Fruit fly (Drosophila melanogaster) whole organism, adult: Measurements from ENCODE around the gene Hel25E.
A peak's percentile ranks its signal among the peaks of the same experiment; 100 is the strongest.

Experiments
- CG11617 ChIP-seq: fragments of 200-800 bp; sonication (Bioruptor generic); optimal IDR thresholded peaks from 2 replicates; lab custom pipeline; 2017; ENCODE audit warnings: mild to moderate bottlenecking, missing biosample characterization, missing genetic modification reagents, missing genetic modification characterization
- CG12768 ChIP-seq: fragments of 200-800 bp; sonication (Bioruptor generic); optimal IDR thresholded peaks from 2 replicates; lab custom pipeline; 2017; ENCODE audit warnings: missing biosample characterization, missing genetic modification characterization, mild to moderate bottlenecking, moderate library complexity, missing genetic modification reagents
- CG14711 ChIP-seq: fragments of 200-800 bp; sonication (Bioruptor generic); optimal IDR thresholded peaks from 2 replicates; lab custom pipeline; 2018; ENCODE audit warnings: missing biosample characterization, mild to moderate bottlenecking, missing genetic modification characterization, moderate library complexity
- CG1620 ChIP-seq: fragments of 200-800 bp; sonication (Bioruptor generic); optimal IDR thresholded peaks from 2 replicates; lab custom pipeline; 2016; ENCODE audit warnings: missing biosample characterization, missing genetic modification characterization
- CG33017 ChIP-seq: fragments of 200-800 bp; sonication (Bioruptor generic); optimal IDR thresholded peaks from 2 replicates; lab custom pipeline; 2018; ENCODE audit warnings: missing biosample characterization, mild to moderate bottlenecking, missing genetic modification characterization, moderate library complexity
- CG5204 ChIP-seq: fragments of 200-800 bp; sonication (Bioruptor generic); optimal IDR thresholded peaks from 2 replicates; lab custom pipeline; 2016; ENCODE audit warnings: missing biosample characterization, missing genetic modification characterization
- CG7045 ChIP-seq: fragments of 200-800 bp; sonication (Bioruptor generic); optimal IDR thresholded peaks from 2 replicates; lab custom pipeline; 2017; ENCODE audit warnings: missing biosample characterization, mild to moderate bottlenecking, missing genetic modification characterization
- CG7101 ChIP-seq: fragments of 200-800 bp; sonication (Bioruptor generic); optimal IDR thresholded peaks from 2 replicates; lab custom pipeline; 2018; ENCODE audit warnings: missing biosample characterization, mild to moderate bottlenecking, missing genetic modification characterization, moderate library complexity
- Clk ChIP-seq: fragments of 200-800 bp; sonication (Bioruptor generic); optimal IDR thresholded peaks from 2 replicates; lab custom pipeline; 2017; ENCODE audit warnings: missing biosample characterization, missing genetic modification characterization
- Crg-1 ChIP-seq: fragments of 200-800 bp; sonication (Bioruptor generic); optimal IDR thresholded peaks from 2 replicates; lab custom pipeline; 2016; ENCODE audit warnings: missing biosample characterization, missing genetic modification characterization
- Hr96 ChIP-seq: fragments of 200-800 bp; sonication (Bioruptor generic); optimal IDR thresholded peaks from 2 replicates; lab custom pipeline; 2016; ENCODE audit warnings: missing biosample characterization, missing genetic modification characterization
- Mnt ChIP-seq: fragments of 200-800 bp; sonication (Bioruptor generic); optimal IDR thresholded peaks from 2 replicates; lab custom pipeline; 2016; ENCODE audit warnings: missing biosample characterization, mild to moderate bottlenecking, missing genetic modification characterization
- bab1 ChIP-seq: fragments of 200-800 bp; sonication (Bioruptor generic); optimal IDR thresholded peaks from 3 replicates; lab custom pipeline; 2019; ENCODE audit warnings: missing biosample characterization, mild to moderate bottlenecking, missing genetic modification characterization, moderate library complexity
- cic ChIP-seq: fragments of 200-800 bp; sonication (Bioruptor generic); optimal IDR thresholded peaks from 2 replicates; lab custom pipeline; 2017; ENCODE audit warnings: missing biosample characterization, mild to moderate bottlenecking, missing genetic modification characterization, moderate library complexity
- cnc ChIP-seq, 2 experiments: fragments of >200 bp; optimal IDR thresholded peaks; 2 replicates each; lab custom pipeline; 2017
- kay ChIP-seq: fragments of 200-800 bp; sonication (Bioruptor generic); peaks from one replicate; lab custom pipeline; 2016; ENCODE audit warnings: missing biosample characterization, missing genetic modification characterization, borderline replicate concordance
- ovo ChIP-seq: fragments of 200-800 bp; sonication (Bioruptor generic); optimal IDR thresholded peaks from 2 replicates; lab custom pipeline; 2016; ENCODE audit warnings: missing biosample characterization, missing genetic modification characterization
- pad ChIP-seq: fragments of 200-800 bp; sonication (Bioruptor generic); optimal IDR thresholded peaks from 3 replicates; lab custom pipeline; 2017; ENCODE audit warnings: missing biosample characterization, missing genetic modification characterization, mild to moderate bottlenecking, moderate library complexity, missing genetic modification reagents
- tj ChIP-seq: fragments of 200-800 bp; sonication (Bioruptor generic); optimal IDR thresholded peaks from 3 replicates; lab custom pipeline; 2017; ENCODE audit warnings: missing biosample characterization, mild to moderate bottlenecking, missing genetic modification characterization, moderate library complexity
- toe ChIP-seq: fragments of 200-800 bp; sonication (Bioruptor generic); optimal IDR thresholded peaks from 2 replicates; lab custom pipeline; 2016; ENCODE audit warnings: missing biosample characterization, missing genetic modification characterization

The Hel25E gene

dm6 chr2L:5558809-5559392, 16.8 kb upstream of the Hel25E start, which contains the start of gene GluRIIB:
TSS of gene GluRIIB (plus strand) at chr2L:5559342.
- TF ChIP-seq pad (no peak), Mnt (no peak), Crg-1 (no peak), kay (no peak), Hr96 (no peak), toe (GFP tag; lab: Kevin White, UChicago) (no peak), CG12768 (no peak), tj (GFP tag; lab: Kevin White, UChicago) (no peak), Clk (GFP tag; lab: Kevin White, UChicago) (no peak), bab1 (GFP tag; lab: Kevin White, UChicago) (no peak), CG7101 (no peak), cic (no peak), cnc (optimal IDR thresholded peaks at IDR 0.05; lab: Kevin White, UChicago) (no peak), CG7045 (GFP tag; lab: Kevin White, UChicago) (no peak), CG14711 (tag; lab: Kevin White, UChicago) (no peak), CG11617 (no peak), CG33017 (tag; lab: Kevin White, UChicago) (no peak), CG5204 (GFP tag; lab: Kevin White, UChicago) (no peak)

dm6 chr2L:5554818-5555217, 12.7 kb upstream of the Hel25E start, which contains the start of gene GluRIIA:
TSS of gene GluRIIA (plus strand) at chr2L:5555072.
- TF ChIP-seq CG14711 (tag; lab: Kevin White, UChicago) (no peak), CG12768 (no peak), bab1 (GFP tag; lab: Kevin White, UChicago) (no peak), toe (GFP tag; lab: Kevin White, UChicago) (no peak), Hr96 (no peak), CG11617 (no peak), cic (no peak), kay (no peak), CG5204 (GFP tag; lab: Kevin White, UChicago) (no peak), ovo (GFP tag; lab: Kevin White, UChicago) (no peak), Crg-1 (no peak), pad (no peak), Clk (GFP tag; lab: Kevin White, UChicago) (no peak), CG7101 (no peak)

dm6 chr2L:5553750-5554149, 11.6 kb upstream of the Hel25E start, which contains the start of the genes CG14013 and CG14017:
TSS of gene CG14013 (minus strand) at chr2L:5553850.
TSS of gene CG14017 (plus strand) at chr2L:5553897.
- no peak for TF ChIP-seq CG12768
- no peak for TF ChIP-seq CG11617
- no peak for TF ChIP-seq Clk (GFP tag; lab: Kevin White, UChicago)
- no peak for TF ChIP-seq cic
- no peak for TF ChIP-seq CG7101

- TF ChIP-seq CG11617 = no peak
- TF ChIP-seq toe (GFP tag; lab: Kevin White, UChicago) = no peak
- TF ChIP-seq tj (GFP tag; lab: Kevin White, UChicago) = no peak
These were observed 9.4 kb upstream of the Hel25E start, which contains the start of gene CG18269 for dm6 chr2L:5551538-5551937. TSS of gene CG18269 (plus strand) at chr2L:5551838.

- TF ChIP-seq CG11617 (no peak), tj (GFP tag; lab: Kevin White, UChicago) (no peak), CG1620 (GFP tag; lab: Kevin White, UChicago) (no peak), CG7101 (no peak), bab1 (GFP tag; lab: Kevin White, UChicago) (no peak), CG12768 (no peak), kay (no peak), CG7045 (GFP tag; lab: Kevin White, UChicago) (no peak)
These were observed 8.6 kb upstream of the Hel25E start, which contains the start of gene CG14014 for dm6 chr2L:5550735-5551134. TSS of gene CG14014 (minus strand) at chr2L:5550835.

dm6 chr2L:5547288-5547777, 5.2 kb upstream of the Hel25E start:
- peak; percentile 40 for TF ChIP-seq toe (GFP tag; lab: Kevin White, UChicago)
- no peak for TF ChIP-seq CG11617
- peak; percentile 21 for TF ChIP-seq kay
- peak; percentile 0 for TF ChIP-seq Crg-1
- no peak for TF ChIP-seq Hr96
- TF ChIP-seq ovo (GFP tag; lab: Kevin White, UChicago) = peak; percentile 7
- peak; percentile 10 for TF ChIP-seq CG7045 (GFP tag; lab: Kevin White, UChicago)
- TF ChIP-seq CG33017 (tag; lab: Kevin White, UChicago) = peak; percentile 34
- no peak for TF ChIP-seq CG5204 (GFP tag; lab: Kevin White, UChicago)
- TF ChIP-seq bab1 (GFP tag; lab: Kevin White, UChicago) = no peak
- peak; percentile 80 for TF ChIP-seq tj (GFP tag; lab: Kevin White, UChicago)
- TF ChIP-seq CG7101 = peak; percentile 46
- peak; percentile 5 for TF ChIP-seq Mnt
- TF ChIP-seq cic = peak; percentile 96
- TF ChIP-seq CG12768 = peak; percentile 45

- TF ChIP-seq CG1620 (GFP tag; lab: Kevin White, UChicago) = no peak
- TF ChIP-seq CG7045 (GFP tag; lab: Kevin White, UChicago) = peak; percentile 59
- TF ChIP-seq cnc (optimal IDR thresholded peaks at IDR 0.05; lab: Kevin White, UChicago) = peak in 1 of 2 experiments; percentile 21
- no peak for TF ChIP-seq CG33017 (tag; lab: Kevin White, UChicago)
- peak; percentile 87 for TF ChIP-seq kay
- TF ChIP-seq ovo (GFP tag; lab: Kevin White, UChicago) = no peak
- no peak for TF ChIP-seq Crg-1
- TF ChIP-seq Mnt = no peak
- TF ChIP-seq pad = peak; percentile 31
- peak; percentile 65 for TF ChIP-seq bab1 (GFP tag; lab: Kevin White, UChicago)
- TF ChIP-seq CG14711 (tag; lab: Kevin White, UChicago) = peak; percentile 93
- TF ChIP-seq CG5204 (GFP tag; lab: Kevin White, UChicago) = peak; percentile 27
- peak; percentile 36 for TF ChIP-seq CG12768
- TF ChIP-seq CG11617 = peak; percentile 43
- no peak for TF ChIP-seq toe (GFP tag; lab: Kevin White, UChicago)
- no peak for TF ChIP-seq Hr96
- TF ChIP-seq Clk (GFP tag; lab: Kevin White, UChicago) = no peak
- peak; percentile 31 for TF ChIP-seq CG7101
- no peak for TF ChIP-seq tj (GFP tag; lab: Kevin White, UChicago)
- no peak for TF ChIP-seq cic
These were observed 4.6 kb upstream of the Hel25E start, which contains the start of gene Oscillin for dm6 chr2L:5546518-5547287. TSS of gene Oscillin (plus strand) at chr2L:5547086.
